Worm (Caenorhabditis elegans) whole organism, L1 larva: ENCODE measurements around the gene Y43F8C.16.

Experiments
- ceh-8 ChIP-seq: fragments of 200-800 bp; sonication (Bioruptor generic); optimal IDR thresholded peaks from 2 replicates; lab custom pipeline; 2018; ENCODE audit warnings: mild to moderate bottlenecking, missing genetic modification characterization, moderate library complexity, missing compliant biosample characterization
- unc-62 ChIP-seq: fragments of 150-350 bp; optimal IDR thresholded peaks from 2 replicates; lab custom pipeline; 2014; ENCODE audit warnings: missing biosample characterization, missing genetic modification reagents, missing genetic modification characterization
- zag-1 ChIP-seq: fragments of 150-350 bp; optimal IDR thresholded peaks from 2 replicates; lab custom pipeline; 2014; ENCODE audit warnings: missing biosample characterization, missing genetic modification characterization

DNA sequence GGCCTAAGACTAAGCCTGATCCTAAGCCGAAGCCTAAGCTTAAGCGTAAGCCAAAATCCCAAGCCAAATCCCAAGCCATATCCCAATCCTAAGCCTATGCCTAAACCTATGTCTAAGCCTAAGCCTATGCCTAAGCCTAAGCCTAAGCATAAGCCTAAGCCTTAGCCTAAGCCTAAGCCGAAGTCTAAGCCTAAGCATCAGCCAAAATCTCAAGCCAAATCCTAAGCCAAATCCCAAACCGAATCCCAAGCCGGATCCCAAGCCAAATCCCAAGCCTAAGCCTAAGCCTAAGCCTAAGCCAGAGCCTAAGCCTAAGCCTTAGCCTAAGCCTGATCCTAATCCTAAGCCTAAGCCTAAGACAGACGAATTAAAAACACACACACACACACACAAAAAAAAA lies 31.8 kb upstream of the Y43F8C.16 start:
- no peak for TF ChIP-seq zag-1 (tag; lab: Kevin White, UChicago)
- TF ChIP-seq unc-62 (GFP tag; lab: Kevin White, UChicago), result no peak
- TF ChIP-seq ceh-8 (GFP tag; lab: Kevin White, UChicago), result no peak
